Worm (Caenorhabditis elegans) whole organism, L2 larva: Measurements from ENCODE around the gene K04C2.5.

Experiments
- elt-3 ChIP-seq: sonication (generic microtip); optimal IDR thresholded peaks from 2 replicates; lab custom pipeline; 2017; ENCODE audit warnings: missing biosample characterization, missing genetic modification characterization
- gmeb-1 ChIP-seq: fragments of 150-350 bp; optimal IDR thresholded peaks from 2 replicates; lab custom pipeline; 2014; ENCODE audit warnings: missing biosample characterization, missing genetic modification characterization
- lsy-2 ChIP-seq, 2 experiments: fragments of 150-350 bp in 1 of 2; sonication (generic microtip) in 1 of 2; optimal IDR thresholded peaks; 2 replicates each; lab custom pipeline; 2014 to 2017; ENCODE audit warnings: missing biosample characterization in 2 of 2, missing genetic modification characterization in 2 of 2
- mbf-1 ChIP-seq: sonication (generic microtip); optimal IDR thresholded peaks from 2 replicates; lab custom pipeline; 2017; ENCODE audit warnings: missing biosample characterization, missing genetic modification characterization
- mdl-1 ChIP-seq, 2 experiments: fragments of 150-350 bp in 1 of 2; sonication (generic microtip) in 1 of 2; optimal IDR thresholded peaks; 2 replicates each; lab custom pipeline; 2017; ENCODE audit warnings: missing biosample characterization in 2 of 2, missing genetic modification characterization in 2 of 2
- nhr-11 ChIP-seq: fragments of 150-350 bp; optimal IDR thresholded peaks from 2 replicates; lab custom pipeline; 2014; ENCODE audit warnings: missing biosample characterization, missing genetic modification characterization
- nhr-23 ChIP-seq: fragments of 150-350 bp; optimal IDR thresholded peaks from 2 replicates; lab custom pipeline; 2014; ENCODE audit warnings: missing biosample characterization, missing genetic modification reagents, missing genetic modification characterization
- nhr-25 ChIP-seq: fragments of 150-350 bp; sonication (generic microtip); optimal IDR thresholded peaks from 3 replicates; lab custom pipeline; 2014; ENCODE audit warnings: missing biosample characterization, missing genetic modification characterization
- nhr-77 ChIP-seq: fragments of 150-350 bp; optimal IDR thresholded peaks from 2 replicates; lab custom pipeline; 2014; ENCODE audit warnings: missing biosample characterization, missing genetic modification characterization
- skn-1 ChIP-seq: sonication (generic microtip); optimal IDR thresholded peaks from 2 replicates; lab custom pipeline; 2017; ENCODE audit warnings: missing biosample characterization, missing genetic modification characterization
- sma-3 ChIP-seq: sonication (generic microtip); optimal IDR thresholded peaks from 2 replicates; lab custom pipeline; 2016; ENCODE audit warnings: missing genetic modification reagents, missing genetic modification characterization, missing compliant biosample characterization
- unc-62 ChIP-seq: fragments of 150-350 bp; optimal IDR thresholded peaks from 2 replicates; lab custom pipeline; 2014; ENCODE audit warnings: missing biosample characterization, missing genetic modification reagents, missing genetic modification characterization
- ztf-11 ChIP-seq: sonication (generic microtip); optimal IDR thresholded peaks from 2 replicates; lab custom pipeline; 2017; ENCODE audit warnings: missing biosample characterization, missing genetic modification characterization

ce11 chrIII:6869268-6869667 lies 22.2 kb downstream of the K04C2.5 start, which contains the start of the genes cra-1 and kbp-1:
- TF ChIP-seq nhr-11 (tag; lab: Kevin White, UChicago), result no peak
- peak; percentile 1 to 59 for TF ChIP-seq lsy-2 (tag; optimal IDR thresholded peaks at IDR 0.05; lab: Kevin White, UChicago)
- peak; percentile 83 for TF ChIP-seq gmeb-1 (tag; lab: Kevin White, UChicago)
- no peak for TF ChIP-seq skn-1 (tag; lab: Kevin White, UChicago)
- TF ChIP-seq nhr-25 (tag; lab: Kevin White, UChicago), result no peak
- no peak for TF ChIP-seq ztf-11 (tag; lab: Kevin White, UChicago)
- TF ChIP-seq nhr-23 (tag; lab: Kevin White, UChicago), result no peak
- TF ChIP-seq sma-3, result no peak
- TF ChIP-seq mbf-1 (tag; lab: Kevin White, UChicago), result no peak
- TF ChIP-seq mdl-1 (tag; optimal IDR thresholded peaks at IDR 0.05; lab: Kevin White, UChicago), result no peak
- TF ChIP-seq nhr-77 (tag; lab: Kevin White, UChicago), result no peak
- no peak for TF ChIP-seq elt-3 (tag; lab: Kevin White, UChicago)
- TF ChIP-seq unc-62 (GFP tag; lab: Kevin White, UChicago), result no peak
